Fruit fly (Drosophila melanogaster): ENCODE data around the gene tws.

Gene tws

dm6 chr3R:10079267-10079987 lies 60.1 kb downstream of the tws start:
- peak; percentile 93 for TF ChIP-seq tj (GFP tag; optimal IDR thresholded peaks at IDR 0.05)
- peak; percentile 94 for TF ChIP-seq CG14711 (tag; optimal IDR thresholded peaks at IDR 0.05)
- peak; percentile 97 for TF ChIP-seq CG7101 (tag; optimal IDR thresholded peaks at IDR 0.05)
- TF ChIP-seq cic (GFP tag; optimal IDR thresholded peaks at IDR 0.05) = peak; percentile 76
- peak; percentile 98 for TF ChIP-seq CG33017 (tag; optimal IDR thresholded peaks at IDR 0.05)
- TF ChIP-seq CG1620 (GFP tag; optimal IDR thresholded peaks at IDR 0.05) = peak; percentile 85
- TF ChIP-seq Crg-1 (GFP tag; optimal IDR thresholded peaks at IDR 0.05) = peak; percentile 93
- peak; percentile 93 for TF ChIP-seq Hr96 (GFP tag; optimal IDR thresholded peaks at IDR 0.05)
- TF ChIP-seq cnc (optimal IDR thresholded peaks at IDR 0.05) = peak in 1 of 2 experiments; percentile 64
- TF ChIP-seq pad (GFP tag; optimal IDR thresholded peaks at IDR 0.05) = peak; percentile 83
- peak; percentile 11 for TF ChIP-seq bab1 (GFP tag; optimal IDR thresholded peaks at IDR 0.05)
- TF ChIP-seq CG7045 (GFP tag; optimal IDR thresholded peaks at IDR 0.05) = peak; percentile 98
- TF ChIP-seq CG5204 (GFP tag; optimal IDR thresholded peaks at IDR 0.05) = peak; percentile 98
- peak; percentile 97 for TF ChIP-seq toe (GFP tag; optimal IDR thresholded peaks at IDR 0.05)
- TF ChIP-seq Clk (GFP tag; optimal IDR thresholded peaks at IDR 0.05) = peak; percentile 97
- TF ChIP-seq CG12768 (GFP tag; optimal IDR thresholded peaks at IDR 0.05) = peak; percentile 99
- peak; percentile 97 for TF ChIP-seq CG11617 (GFP tag; optimal IDR thresholded peaks at IDR 0.05)
- no peak for TF ChIP-seq kay (GFP tag; ENCODE audit: borderline replicate concordance)
- TF ChIP-seq Mnt (GFP tag; optimal IDR thresholded peaks at IDR 0.05) = peak; percentile 75
- peak; percentile 73 for TF ChIP-seq ovo (GFP tag; optimal IDR thresholded peaks at IDR 0.05)

dm6 chr3R:10078468-10079143 lies 61.0 kb downstream of the tws start:
- no peak for TF ChIP-seq cnc (optimal IDR thresholded peaks at IDR 0.05)
- peak; percentile 0 for TF ChIP-seq CG14711 (tag; optimal IDR thresholded peaks at IDR 0.05)
- no peak for TF ChIP-seq CG12768 (GFP tag; optimal IDR thresholded peaks at IDR 0.05)
- no peak for TF ChIP-seq tj (GFP tag; optimal IDR thresholded peaks at IDR 0.05)
- no peak for TF ChIP-seq ovo (GFP tag; optimal IDR thresholded peaks at IDR 0.05)
- TF ChIP-seq kay (GFP tag; ENCODE audit: borderline replicate concordance) = peak; percentile 97
- TF ChIP-seq toe (GFP tag; optimal IDR thresholded peaks at IDR 0.05) = no peak

- peak; percentile 16 for TF ChIP-seq CG33017 (tag; optimal IDR thresholded peaks at IDR 0.05)
- no peak for TF ChIP-seq toe (GFP tag; optimal IDR thresholded peaks at IDR 0.05)
- TF ChIP-seq ovo (GFP tag; optimal IDR thresholded peaks at IDR 0.05) = no peak
- TF ChIP-seq CG12768 (GFP tag; optimal IDR thresholded peaks at IDR 0.05) = no peak
- TF ChIP-seq pad (GFP tag; optimal IDR thresholded peaks at IDR 0.05) = peak; percentile 42
- no peak for TF ChIP-seq CG11617 (GFP tag; optimal IDR thresholded peaks at IDR 0.05)
- peak; percentile 27 for TF ChIP-seq CG7101 (tag; optimal IDR thresholded peaks at IDR 0.05)
- TF ChIP-seq CG5204 (GFP tag; optimal IDR thresholded peaks at IDR 0.05) = no peak
- TF ChIP-seq CG14711 (tag; optimal IDR thresholded peaks at IDR 0.05) = no peak
- peak; percentile 19 for TF ChIP-seq CG1620 (GFP tag; optimal IDR thresholded peaks at IDR 0.05)
- no peak for TF ChIP-seq CG7045 (GFP tag; optimal IDR thresholded peaks at IDR 0.05)
- peak; percentile 30 for TF ChIP-seq Crg-1 (GFP tag; optimal IDR thresholded peaks at IDR 0.05)
- TF ChIP-seq kay (GFP tag; ENCODE audit: borderline replicate concordance) = peak; percentile 74
- TF ChIP-seq bab1 (GFP tag; optimal IDR thresholded peaks at IDR 0.05) = peak; percentile 36
- TF ChIP-seq Mnt (GFP tag; optimal IDR thresholded peaks at IDR 0.05) = peak; percentile 9
These were observed 62.9 kb downstream of the tws start for dm6 chr3R:10076665-10077064.

Data from whole organism, adult.